Worm (Caenorhabditis elegans) whole organism, L4 larva: Measurements from ENCODE around the gene egl-10.

Experiments
- nhr-48 ChIP-seq: sonication (generic microtip); optimal IDR thresholded peaks from 2 replicates; lab custom pipeline; 2016; ENCODE audit warnings: mild to moderate bottlenecking, missing genetic modification characterization, missing compliant biosample characterization
- skn-1 ChIP-seq: fragments of 150-350 bp; optimal IDR thresholded peaks from 2 replicates; lab custom pipeline; 2014; ENCODE audit warnings: missing biosample characterization, missing genetic modification characterization
- snpc-4 ChIP-seq: fragments of 150-350 bp; optimal IDR thresholded peaks from 2 replicates; lab custom pipeline; 2014; ENCODE audit warnings: missing biosample characterization, missing genetic modification characterization

DNA sequence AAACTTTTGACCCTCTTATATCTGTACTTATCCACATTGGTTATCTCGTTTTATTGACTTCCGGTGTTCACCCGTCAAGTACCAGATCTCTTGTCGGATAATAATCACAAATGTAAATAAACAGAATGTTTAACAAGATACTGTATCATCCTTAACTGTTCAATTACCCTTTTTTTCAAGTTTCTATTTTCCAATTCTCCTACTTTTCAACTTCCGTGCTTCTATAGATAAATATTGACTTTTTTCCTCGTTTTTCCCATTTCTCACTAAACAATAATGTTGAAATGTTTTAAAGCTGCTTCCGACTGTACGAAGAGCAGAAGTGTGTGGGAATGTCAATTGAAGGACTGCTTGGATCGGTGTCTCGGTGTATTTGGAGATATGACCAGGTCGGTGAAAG, 24.1 kb upstream of the egl-10 start, which contains the start of gene inx-11:
- no peak for TF ChIP-seq skn-1 (tag; lab: Kevin White, UChicago)
- TF ChIP-seq nhr-48 (tag; lab: Kevin White, UChicago), result no peak
- no peak for TF ChIP-seq snpc-4 (tag; lab: Kevin White, UChicago)
